Worm (Caenorhabditis elegans) whole organism, L2 larva: ENCODE data around the gene brf-1.
A peak's percentile ranks its signal among the peaks of the same experiment; 100 is the strongest.

Source experiments
- C34F6.9 ChIP-seq: fragments of 150-350 bp; optimal IDR thresholded peaks from 2 replicates; lab custom pipeline; 2014; ENCODE audit warnings: missing biosample characterization, missing genetic modification characterization
- F13H6.1 ChIP-seq: sonication (generic microtip); optimal IDR thresholded peaks from 2 replicates; lab custom pipeline; 2016; ENCODE audit warnings: missing genetic modification characterization, missing compliant biosample characterization
- R02D3.7 ChIP-seq: fragments of 150-350 bp; optimal IDR thresholded peaks from 2 replicates; lab custom pipeline; 2014; ENCODE audit warnings: missing biosample characterization, missing genetic modification characterization
- ZK546.5 ChIP-seq: sonication (generic microtip); optimal IDR thresholded peaks from 2 replicates; lab custom pipeline; 2017; ENCODE audit warnings: missing biosample characterization, missing genetic modification characterization
- alr-1 ChIP-seq: fragments of 150-350 bp; optimal IDR thresholded peaks from 2 replicates; lab custom pipeline; 2014; ENCODE audit warnings: missing biosample characterization, missing genetic modification characterization
- blmp-1 ChIP-seq: sonication (generic microtip); optimal IDR thresholded peaks from 2 replicates; lab custom pipeline; 2017; ENCODE audit warnings: missing genetic modification characterization, mild to moderate bottlenecking, missing compliant biosample characterization, antibody characterized with exemption, moderate library complexity; ENCODE audit not compliant: insufficient read depth
- crh-2 ChIP-seq: sonication (generic microtip); optimal IDR thresholded peaks from 2 replicates; lab custom pipeline; 2017; ENCODE audit warnings: missing biosample characterization, missing genetic modification characterization
- elt-1 ChIP-seq: fragments of 150-350 bp; optimal IDR thresholded peaks from 2 replicates; lab custom pipeline; 2014; ENCODE audit warnings: missing biosample characterization, missing genetic modification characterization
- elt-3 ChIP-seq: sonication (generic microtip); optimal IDR thresholded peaks from 2 replicates; lab custom pipeline; 2017; ENCODE audit warnings: missing biosample characterization, missing genetic modification characterization
- fos-1 ChIP-seq: fragments of 150-350 bp; optimal IDR thresholded peaks from 2 replicates; lab custom pipeline; 2014; ENCODE audit warnings: missing biosample characterization, missing genetic modification characterization
- gmeb-1 ChIP-seq: fragments of 150-350 bp; optimal IDR thresholded peaks from 2 replicates; lab custom pipeline; 2014; ENCODE audit warnings: missing biosample characterization, missing genetic modification characterization
- lin-13 ChIP-seq: fragments of 150-350 bp; optimal IDR thresholded peaks from 2 replicates; lab custom pipeline; 2014; ENCODE audit warnings: missing biosample characterization, missing genetic modification reagents, missing genetic modification characterization
- lin-39 ChIP-seq: fragments of 150-350 bp; optimal IDR thresholded peaks from 2 replicates; lab custom pipeline; 2014; ENCODE audit warnings: missing biosample characterization, missing genetic modification reagents, missing genetic modification characterization
- lsy-2 ChIP-seq, 2 experiments: fragments of 150-350 bp in 1 of 2; sonication (generic microtip) in 1 of 2; optimal IDR thresholded peaks; 2 replicates each; lab custom pipeline; 2014 to 2017; ENCODE audit warnings: missing biosample characterization in 2 of 2, missing genetic modification characterization in 2 of 2
- mbf-1 ChIP-seq: sonication (generic microtip); optimal IDR thresholded peaks from 2 replicates; lab custom pipeline; 2017; ENCODE audit warnings: missing biosample characterization, missing genetic modification characterization
- mdl-1 ChIP-seq, 2 experiments: fragments of 150-350 bp in 1 of 2; sonication (generic microtip) in 1 of 2; optimal IDR thresholded peaks; 2 replicates each; lab custom pipeline; 2017; ENCODE audit warnings: missing biosample characterization in 2 of 2, missing genetic modification characterization in 2 of 2
- nhr-10 ChIP-seq: sonication (generic microtip); optimal IDR thresholded peaks from 2 replicates; lab custom pipeline; 2017; ENCODE audit warnings: missing biosample characterization, missing genetic modification characterization
- nhr-11 ChIP-seq: fragments of 150-350 bp; optimal IDR thresholded peaks from 2 replicates; lab custom pipeline; 2014; ENCODE audit warnings: missing biosample characterization, missing genetic modification characterization
- nhr-129 ChIP-seq: fragments of 150-350 bp; optimal IDR thresholded peaks from 2 replicates; lab custom pipeline; 2014; ENCODE audit warnings: missing biosample characterization, missing genetic modification characterization
- nhr-21 ChIP-seq: fragments of 150-350 bp; optimal IDR thresholded peaks from 2 replicates; lab custom pipeline; 2014; ENCODE audit warnings: missing biosample characterization, missing genetic modification characterization
- nhr-25 ChIP-seq: fragments of 150-350 bp; sonication (generic microtip); optimal IDR thresholded peaks from 3 replicates; lab custom pipeline; 2014; ENCODE audit warnings: missing biosample characterization, missing genetic modification characterization
- nhr-77 ChIP-seq: fragments of 150-350 bp; optimal IDR thresholded peaks from 2 replicates; lab custom pipeline; 2014; ENCODE audit warnings: missing biosample characterization, missing genetic modification characterization
- sma-3 ChIP-seq: sonication (generic microtip); optimal IDR thresholded peaks from 2 replicates; lab custom pipeline; 2016; ENCODE audit warnings: missing genetic modification reagents, missing genetic modification characterization, missing compliant biosample characterization
- sma-9 ChIP-seq, 2 experiments: fragments of 150-350 bp in 1 of 2; sonication (generic microtip) in 1 of 2; optimal IDR thresholded peaks; 2 replicates each; lab custom pipeline; 2014 to 2016; ENCODE audit warnings: missing genetic modification characterization in 2 of 2, mild to moderate bottlenecking in 1 of 2, missing biosample characterization in 1 of 2, missing compliant biosample characterization in 1 of 2, missing genetic modification reagents in 1 of 2, moderate library complexity in 1 of 2
- snpc-4 ChIP-seq: fragments of 150-350 bp; optimal IDR thresholded peaks from 2 replicates; lab custom pipeline; 2014; ENCODE audit warnings: missing biosample characterization, missing genetic modification characterization
- unc-55 ChIP-seq: fragments of 150-350 bp; sonication (generic microtip); optimal IDR thresholded peaks from 3 replicates; lab custom pipeline; 2014; ENCODE audit warnings: missing biosample characterization, missing genetic modification reagents, missing genetic modification characterization
- unc-62 ChIP-seq: fragments of 150-350 bp; optimal IDR thresholded peaks from 2 replicates; lab custom pipeline; 2014; ENCODE audit warnings: missing biosample characterization, missing genetic modification reagents, missing genetic modification characterization
- zag-1 ChIP-seq: fragments of 150-350 bp; optimal IDR thresholded peaks from 2 replicates; lab custom pipeline; 2014; ENCODE audit warnings: missing biosample characterization, missing genetic modification characterization
- ztf-1 ChIP-seq: fragments of 200-800 bp; sonication (Bioruptor generic); conservative IDR thresholded peaks from 2 replicates; pipeline ENCODE4 v1.3.6; 2022; ENCODE audit warnings: missing genetic modification characterization, missing compliant biosample characterization
- ztf-11 ChIP-seq: sonication (generic microtip); optimal IDR thresholded peaks from 2 replicates; lab custom pipeline; 2017; ENCODE audit warnings: missing biosample characterization, missing genetic modification characterization
- ztf-4 ChIP-seq: fragments of 150-350 bp; optimal IDR thresholded peaks from 2 replicates; lab custom pipeline; 2014; ENCODE audit warnings: missing biosample characterization, missing genetic modification characterization

brf-1 gene

ce11 chrII:7277257-7277656 lies 28.4 kb upstream of the brf-1 start (continued):
- TF ChIP-seq elt-1 = no peak
- no peak for TF ChIP-seq R02D3.7
- TF ChIP-seq mbf-1 (tag; lab: Kevin White, UChicago) = no peak

- TF ChIP-seq sma-3 (GFP tag; lab: Kevin White, UChicago) = peak; percentile 19
- TF ChIP-seq nhr-10 (tag; lab: Kevin White, UChicago) = no peak
- no peak for TF ChIP-seq lin-39 (tag; lab: Kevin White, UChicago)
- no peak for TF ChIP-seq snpc-4 (tag; lab: Kevin White, UChicago)
- TF ChIP-seq unc-62 (GFP tag; lab: Kevin White, UChicago) = no peak
- TF ChIP-seq fos-1 (tag; lab: Kevin White, UChicago) = peak; percentile 15
- TF ChIP-seq ztf-4 = no peak
- TF ChIP-seq elt-3 = no peak
- no peak for TF ChIP-seq nhr-11 (tag; lab: Kevin White, UChicago)
- TF ChIP-seq lsy-2 (tag; optimal IDR thresholded peaks at IDR 0.05; lab: Kevin White, UChicago) = peak in 1 of 2 experiments; percentile 2
- peak; percentile 68 for TF ChIP-seq nhr-21 (tag; lab: Kevin White, UChicago)
- TF ChIP-seq sma-9 (GFP tag; optimal IDR thresholded peaks at IDR 0.05; lab: Kevin White, UChicago) = peak; percentile 84
- TF ChIP-seq sma-9 (tag; optimal IDR thresholded peaks at IDR 0.05; lab: Kevin White, UChicago) = no peak
- peak in 1 of 2 experiments; percentile 27 for TF ChIP-seq mdl-1 (tag; optimal IDR thresholded peaks at IDR 0.05; lab: Kevin White, UChicago)
- peak; percentile 70 for TF ChIP-seq nhr-25 (tag; lab: Kevin White, UChicago)
- peak; percentile 52 for TF ChIP-seq crh-2 (tag; lab: Kevin White, UChicago)
- TF ChIP-seq C34F6.9 (tag; lab: Kevin White, UChicago) = no peak
- TF ChIP-seq blmp-1 = peak; percentile 69
These were observed 27.7 kb upstream of the brf-1 start for ce11 chrII:7277925-7278324.

ce11 chrII:7279808-7280207 lies 25.9 kb upstream of the brf-1 start:
- TF ChIP-seq mdl-1 (tag; optimal IDR thresholded peaks at IDR 0.05; lab: Kevin White, UChicago) (no peak), nhr-77 (tag; lab: Kevin White, UChicago) (no peak), ZK546.5 (tag; lab: Kevin White, UChicago) (no peak), zag-1 (tag; lab: Kevin White, UChicago) (no peak), F13H6.1 (tag; lab: Kevin White, UChicago) (no peak), ztf-1 (no peak), nhr-10 (tag; lab: Kevin White, UChicago) (no peak), fos-1 (tag; lab: Kevin White, UChicago) (peak; percentile 22), sma-3 (GFP tag; lab: Kevin White, UChicago) (no peak), lsy-2 (tag; optimal IDR thresholded peaks at IDR 0.05; lab: Kevin White, UChicago) (no peak), nhr-21 (tag; lab: Kevin White, UChicago) (peak; percentile 77), sma-9 (GFP tag; optimal IDR thresholded peaks at IDR 0.05; lab: Kevin White, UChicago) (peak; percentile 63), sma-9 (tag; optimal IDR thresholded peaks at IDR 0.05; lab: Kevin White, UChicago) (no peak), elt-3 (no peak), gmeb-1 (no peak), nhr-129 (tag; lab: Kevin White, UChicago) (peak; percentile 42)
- TF ChIP-seq, all 48 proteins: peak for 4

- TF ChIP-seq lin-13 (GFP tag; lab: Kevin White, UChicago) (no peak), ztf-11 (tag; lab: Kevin White, UChicago) (no peak), nhr-129 (tag; lab: Kevin White, UChicago) (peak; percentile 15), mdl-1 (tag; optimal IDR thresholded peaks at IDR 0.05; lab: Kevin White, UChicago) (peak in 1 of 2 experiments; percentile 7), alr-1 (tag; lab: Kevin White, UChicago) (no peak), unc-55 (GFP tag; lab: Kevin White, UChicago) (no peak), mbf-1 (tag; lab: Kevin White, UChicago) (no peak), ztf-1 (no peak), fos-1 (tag; lab: Kevin White, UChicago) (peak; percentile 86), blmp-1 (peak; percentile 18), nhr-11 (tag; lab: Kevin White, UChicago) (no peak), sma-9 (GFP tag; optimal IDR thresholded peaks at IDR 0.05; lab: Kevin White, UChicago) (peak; percentile 23), sma-9 (tag; optimal IDR thresholded peaks at IDR 0.05; lab: Kevin White, UChicago) (no peak)
These were observed 25.1 kb upstream of the brf-1 start for ce11 chrII:7280584-7280983.

ce11 chrII:7283063-7283462 lies 22.6 kb upstream of the brf-1 start:
- TF ChIP-seq sma-9 (GFP tag; optimal IDR thresholded peaks at IDR 0.05; lab: Kevin White, UChicago) (peak; percentile 4), sma-9 (tag; optimal IDR thresholded peaks at IDR 0.05; lab: Kevin White, UChicago) (no peak), lin-13 (GFP tag; lab: Kevin White, UChicago) (no peak)
